Fruit fly (Drosophila melanogaster) whole organism, embryonic: Measurements from ENCODE around the gene CG3198.
A peak's percentile ranks its signal among the peaks of the same experiment; 100 is the strongest.

Experiments used
- B-H2 ChIP-seq: fragments of 200-800 bp; sonication (Bioruptor generic); optimal IDR thresholded peaks from 2 replicates; lab custom pipeline; 2018; ENCODE audit warnings: missing biosample characterization, mild to moderate bottlenecking, missing genetic modification characterization
- C15 ChIP-seq: fragments of 200-800 bp; sonication (Bioruptor generic); IDR thresholded peaks from 3 replicates; pipeline ENCODE4 v1.3.6; 2022; ENCODE audit warnings: missing biosample characterization, missing genetic modification characterization
- CG10147 ChIP-seq: fragments of 200-800 bp; sonication (Bioruptor generic); optimal IDR thresholded peaks from 2 replicates; lab custom pipeline; 2019; ENCODE audit warnings: missing biosample characterization, mild to moderate bottlenecking, missing genetic modification characterization, moderate library complexity
- CG10274 ChIP-seq: fragments of 200-800 bp; sonication (Bioruptor generic); optimal IDR thresholded peaks from 3 replicates; lab custom pipeline; 2017; ENCODE audit warnings: missing biosample characterization, mild to moderate bottlenecking, missing genetic modification characterization
- CG10565 ChIP-seq: fragments of 200-800 bp; sonication (Bioruptor generic); optimal IDR thresholded peaks from 3 replicates; lab custom pipeline; 2016; ENCODE audit warnings: missing biosample characterization, mild to moderate bottlenecking, missing genetic modification characterization
- CG11247 ChIP-seq: fragments of 200-800 bp; sonication (Bioruptor generic); IDR thresholded peaks from 2 replicates; pipeline ENCODE4 v1.3.6; 2022; ENCODE audit warnings: missing biosample characterization, missing genetic modification characterization
- CG11695 ChIP-seq: fragments of 200-800 bp; sonication (Bioruptor generic); IDR thresholded peaks from 3 replicates; pipeline ENCODE4 v1.3.6; 2022; ENCODE audit warnings: missing biosample characterization, missing genetic modification characterization
- CG13287 ChIP-seq: fragments of 200-800 bp; sonication (Bioruptor generic); IDR thresholded peaks from 2 replicates; pipeline ENCODE4 v1.3.6; 2022; ENCODE audit warnings: missing biosample characterization, missing genetic modification characterization; ENCODE audit not compliant: partially characterized antibody
- CG13296 ChIP-seq: fragments of 200-800 bp; sonication (Bioruptor generic); optimal IDR thresholded peaks from 3 replicates; lab custom pipeline; 2018; ENCODE audit warnings: missing biosample characterization, mild to moderate bottlenecking, missing genetic modification characterization
- CG14860 ChIP-seq: fragments of 200-800 bp; sonication (Bioruptor generic); IDR thresholded peaks from 3 replicates; pipeline ENCODE4 v1.3.6; 2022; ENCODE audit warnings: missing biosample characterization, missing genetic modification characterization; ENCODE audit not compliant: partially characterized antibody
- CG15073 ChIP-seq: fragments of 200-800 bp; sonication (Bioruptor generic); optimal IDR thresholded peaks from 2 replicates; lab custom pipeline; 2016; ENCODE audit warnings: missing biosample characterization, missing genetic modification characterization
- CG15514 ChIP-seq: fragments of 200-800 bp; sonication (Bioruptor generic); optimal IDR thresholded peaks from 3 replicates; lab custom pipeline; 2017; ENCODE audit warnings: missing biosample characterization, missing genetic modification characterization, mild to moderate bottlenecking, moderate library complexity, missing genetic modification reagents
- CG16813 ChIP-seq: fragments of 200-800 bp; sonication (Bioruptor generic); IDR thresholded peaks from 3 replicates; pipeline ENCODE4 v1.3.6; 2022; ENCODE audit warnings: missing biosample characterization, missing genetic modification characterization; ENCODE audit not compliant: partially characterized antibody
- CG17385 ChIP-seq: fragments of 200-800 bp; sonication (Bioruptor generic); optimal IDR thresholded peaks from 3 replicates; lab custom pipeline; 2018; ENCODE audit warnings: missing biosample characterization, mild to moderate bottlenecking, missing genetic modification characterization
- CG1792 ChIP-seq: fragments of 200-800 bp; sonication (Bioruptor generic); optimal IDR thresholded peaks from 2 replicates; lab custom pipeline; 2016; ENCODE audit warnings: missing biosample characterization, missing genetic modification characterization
- CG18262 ChIP-seq: fragments of 200-800 bp; optimal IDR thresholded peaks from 3 replicates; lab custom pipeline; 2019; ENCODE audit warnings: missing biosample characterization, mild to moderate bottlenecking, missing genetic modification characterization, moderate library complexity
- CG2116 ChIP-seq: fragments of 200-800 bp; sonication (Bioruptor generic); optimal IDR thresholded peaks from 3 replicates; lab custom pipeline; 2018; ENCODE audit warnings: missing biosample characterization, mild to moderate bottlenecking, missing genetic modification characterization
- CG30431 ChIP-seq: fragments of 200-800 bp; sonication (Bioruptor generic); optimal IDR thresholded peaks from 2 replicates; lab custom pipeline; 2017; ENCODE audit warnings: missing biosample characterization, missing genetic modification characterization
- CG3281 ChIP-seq: fragments of 200-800 bp; sonication (Bioruptor generic); optimal IDR thresholded peaks from 3 replicates; lab custom pipeline; 2017; ENCODE audit warnings: missing biosample characterization, mild to moderate bottlenecking, missing genetic modification characterization
- CG3407 ChIP-seq: fragments of 200-800 bp; sonication (Bioruptor generic); optimal IDR thresholded peaks from 2 replicates; lab custom pipeline; 2018; ENCODE audit warnings: missing biosample characterization, mild to moderate bottlenecking, missing genetic modification characterization
- CG34376 ChIP-seq: fragments of 200-800 bp; sonication (Bioruptor generic); optimal IDR thresholded peaks from 2 replicates; lab custom pipeline; 2018; ENCODE audit warnings: missing biosample characterization, mild to moderate bottlenecking, missing genetic modification characterization
- CG42726 ChIP-seq: fragments of 200-800 bp; sonication (Bioruptor generic); IDR thresholded peaks from 2 replicates; pipeline ENCODE4 v1.3.6; 2022; ENCODE audit warnings: missing biosample characterization, missing genetic modification characterization; ENCODE audit not compliant: partially characterized antibody
- CG4360 ChIP-seq: fragments of 200-800 bp; sonication (Bioruptor generic); IDR thresholded peaks from 2 replicates; pipeline ENCODE4 v1.3.6; 2022; ENCODE audit warnings: missing biosample characterization, missing genetic modification characterization
- CG4730 ChIP-seq: fragments of 200-800 bp; sonication (Bioruptor generic); IDR thresholded peaks from 2 replicates; pipeline ENCODE4 v1.3.6; 2022; ENCODE audit warnings: missing biosample characterization, missing genetic modification characterization
- CG7786 ChIP-seq: fragments of 200-800 bp; sonication (Bioruptor generic); optimal IDR thresholded peaks from 2 replicates; lab custom pipeline; 2016; ENCODE audit warnings: missing biosample characterization, missing genetic modification characterization
- D19B ChIP-seq: fragments of 200-800 bp; sonication (Bioruptor generic); optimal IDR thresholded peaks from 2 replicates; lab custom pipeline; 2017; ENCODE audit warnings: missing biosample characterization, mild to moderate bottlenecking, missing genetic modification characterization
- Dref ChIP-seq: fragments of 200-800 bp; sonication (Bioruptor generic); IDR thresholded peaks from 2 replicates; pipeline ENCODE4 v1.3.6; 2022; ENCODE audit warnings: missing biosample characterization, missing genetic modification characterization
- GATAe ChIP-seq: fragments of 200-800 bp; sonication (Bioruptor generic); conservative IDR thresholded peaks from 2 replicates; pipeline ENCODE4 v1.3.6; 2022; ENCODE audit warnings: missing biosample characterization, missing genetic modification characterization
- Med ChIP-seq: fragments of 200-800 bp; sonication (Bioruptor generic); peaks from one replicate; lab custom pipeline; 2016; ENCODE audit warnings: missing biosample characterization, missing genetic modification characterization, mild to moderate bottlenecking, inconsistent platforms, moderate library complexity
- Myb ChIP-seq: fragments of 200-800 bp; sonication (Bioruptor generic); optimal IDR thresholded peaks from 2 replicates; lab custom pipeline; 2016; ENCODE audit warnings: missing biosample characterization, missing genetic modification characterization
- Nf-YB ChIP-seq: fragments of 200-800 bp; sonication (Bioruptor generic); optimal IDR thresholded peaks from 3 replicates; lab custom pipeline; 2019; ENCODE audit warnings: missing biosample characterization, mild to moderate bottlenecking, missing genetic modification characterization, moderate library complexity
- Oaz ChIP-seq: fragments of 200-800 bp; sonication (Bioruptor generic); IDR thresholded peaks from 2 replicates; pipeline ENCODE4 v1.3.6; 2022; ENCODE audit warnings: missing biosample characterization, missing genetic modification characterization
- Side ChIP-seq: fragments of 200-800 bp; sonication (Bioruptor generic); optimal IDR thresholded peaks from 2 replicates; lab custom pipeline; 2016; ENCODE audit warnings: missing biosample characterization, missing genetic modification characterization
- bab2 ChIP-seq: fragments of 200-800 bp; sonication (Bioruptor generic); optimal IDR thresholded peaks from 2 replicates; lab custom pipeline; 2016; ENCODE audit warnings: missing biosample characterization, missing genetic modification characterization
- bbx ChIP-seq: fragments of 200-800 bp; sonication (Bioruptor generic); IDR thresholded peaks from 2 replicates; pipeline ENCODE4 v1.3.6; 2022; ENCODE audit warnings: missing biosample characterization, missing genetic modification characterization; ENCODE audit not compliant: partially characterized antibody
- ci ChIP-seq: fragments of 200-800 bp; sonication (Bioruptor generic); IDR thresholded peaks from 3 replicates; pipeline ENCODE4 v1.3.6; 2022; ENCODE audit warnings: missing biosample characterization, missing genetic modification characterization
- danr ChIP-seq: fragments of 200-800 bp; sonication (Bioruptor generic); IDR thresholded peaks from 2 replicates; pipeline ENCODE4 v1.3.6; 2022; ENCODE audit warnings: missing biosample characterization, missing genetic modification characterization
- dati ChIP-seq: fragments of 200-800 bp; sonication (Bioruptor generic); IDR thresholded peaks from 2 replicates; pipeline ENCODE4 v1.3.6; 2022; ENCODE audit warnings: missing biosample characterization, missing genetic modification characterization
- disco-r ChIP-seq: fragments of 200-800 bp; sonication (Bioruptor generic); optimal IDR thresholded peaks from 2 replicates; lab custom pipeline; 2016; ENCODE audit warnings: missing biosample characterization, missing genetic modification characterization
- esg ChIP-seq: fragments of 200-800 bp; sonication (Bioruptor generic); conservative IDR thresholded peaks from 2 replicates; pipeline ENCODE4 v1.3.6; 2022; ENCODE audit warnings: missing biosample characterization, missing genetic modification characterization
- fd96Cb ChIP-seq: fragments of 200-800 bp; sonication (Bioruptor generic); optimal IDR thresholded peaks from 2 replicates; lab custom pipeline; 2018; ENCODE audit warnings: missing biosample characterization, mild to moderate bottlenecking, missing genetic modification characterization, moderate library complexity
- grau ChIP-seq: fragments of 200-800 bp; optimal IDR thresholded peaks from 3 replicates; lab custom pipeline; 2019; ENCODE audit warnings: missing biosample characterization, mild to moderate bottlenecking, missing genetic modification characterization, moderate library complexity
- ind ChIP-seq: fragments of 200-800 bp; sonication (Bioruptor generic); optimal IDR thresholded peaks from 3 replicates; lab custom pipeline; 2016; ENCODE audit warnings: missing biosample characterization, missing genetic modification characterization
- kni ChIP-seq: fragments of 200-800 bp; sonication (Bioruptor generic); optimal IDR thresholded peaks from 3 replicates; lab custom pipeline; 2017; ENCODE audit warnings: mild to moderate bottlenecking, missing biosample characterization, missing genetic modification reagents, missing genetic modification characterization
- phol ChIP-seq: fragments of 200-800 bp; sonication (Bioruptor generic); optimal IDR thresholded peaks from 3 replicates; lab custom pipeline; 2018; ENCODE audit warnings: missing biosample characterization, mild to moderate bottlenecking, missing genetic modification characterization, moderate library complexity
- sens ChIP-seq: fragments of 200-800 bp; sonication (Bioruptor generic); peaks from one replicate; lab custom pipeline; 2016; ENCODE audit warnings: missing biosample characterization, missing genetic modification characterization
- slou ChIP-seq: fragments of 200-800 bp; sonication (Bioruptor generic); optimal IDR thresholded peaks from 3 replicates; lab custom pipeline; 2016; ENCODE audit warnings: missing biosample characterization, missing genetic modification characterization
- vnd ChIP-seq: fragments of 200-800 bp; sonication (Bioruptor generic); IDR thresholded peaks from 3 replicates; pipeline ENCODE4 v1.3.6; 2022; ENCODE audit warnings: missing biosample characterization, missing genetic modification characterization; ENCODE audit not compliant: partially characterized antibody
- zfh1 ChIP-seq: fragments of 200-800 bp; sonication (Bioruptor generic); IDR thresholded peaks from 3 replicates; pipeline ENCODE4 v1.3.6; 2022; ENCODE audit warnings: missing biosample characterization, missing genetic modification characterization

The CG3198 gene

dm6 chrX:6678635-6679501, 5.1 kb upstream of the CG3198 start, which contains the start of gene ND-ASHI (continued):
- TF ChIP-seq slou (GFP tag; lab: Kevin White, UChicago), result peak; percentile 87
- peak; percentile 89 for TF ChIP-seq fd96Cb (tag; lab: Kevin White, UChicago)
- TF ChIP-seq Dref, result peak; percentile 45
- TF ChIP-seq ci (GFP tag; lab: Robert Waterston, UW), result peak; percentile 97
- peak; percentile 79 for TF ChIP-seq Myb
- peak; percentile 78 for TF ChIP-seq CG10565 (GFP tag; lab: Kevin White, UChicago)
- TF ChIP-seq CG4360, result peak; percentile 60
- peak; percentile 91 for TF ChIP-seq D19B (GFP tag; lab: Kevin White, UChicago)
- peak; percentile 96 for TF ChIP-seq CG10147
- TF ChIP-seq bab2 (GFP tag; lab: Kevin White, UChicago), result peak; percentile 93
- TF ChIP-seq dati (GFP tag; lab: Robert Waterston, UW), result peak; percentile 89
- peak; percentile 87 for TF ChIP-seq Side
- peak; percentile 98 for TF ChIP-seq sens (GFP tag; lab: Kevin White, UChicago)
- peak; percentile 89 for TF ChIP-seq CG10274 (GFP tag; lab: Kevin White, UChicago)
- peak; percentile 95 for TF ChIP-seq ind (GFP tag; lab: Kevin White, UChicago)
- peak; percentile 95 for TF ChIP-seq CG13296
- peak; percentile 93 for TF ChIP-seq CG15514
- TF ChIP-seq kni, result peak; percentile 34
- TF ChIP-seq C15 (GFP tag; lab: Robert Waterston, UW), result peak; percentile 94
- TF ChIP-seq CG11247 (GFP tag; lab: Robert Waterston, UW), result peak; percentile 97
- peak; percentile 92 for TF ChIP-seq Oaz
- no peak; the same call in 1 of the 2 replicates for TF ChIP-seq CG13287 (GFP tag; lab: Robert Waterston, UW)
- peak; percentile 85 for TF ChIP-seq GATAe
- TF ChIP-seq vnd (GFP tag; lab: Robert Waterston, UW), result no peak
- peak; percentile 89 for TF ChIP-seq esg (GFP tag; lab: Robert Waterston, UW)
- TF ChIP-seq CG42726, result no peak
- peak; percentile 60 for TF ChIP-seq CG2116 (GFP tag; lab: Kevin White, UChicago)
- TF ChIP-seq CG15073 (GFP tag; lab: Kevin White, UChicago), result peak; percentile 73
- TF ChIP-seq CG16813 (GFP tag; lab: Robert Waterston, UW), result no peak
- peak; percentile 90 for TF ChIP-seq disco-r (GFP tag; lab: Kevin White, UChicago)
- peak; percentile 94 for TF ChIP-seq CG11695 (GFP tag; lab: Robert Waterston, UW)
- TF ChIP-seq zfh1 (GFP tag; lab: Robert Waterston, UW), result peak; percentile 96
- peak; percentile 84 for TF ChIP-seq CG3407 (GFP tag; lab: Kevin White, UChicago)
- TF ChIP-seq Med (GFP tag; lab: Kevin White, UChicago), result peak; percentile 99
- TF ChIP-seq CG18262 (tag; lab: Kevin White, UChicago), result peak; percentile 88
- no peak for TF ChIP-seq CG14860 (GFP tag; lab: Robert Waterston, UW)
- TF ChIP-seq CG1792, result peak; percentile 88
- peak; percentile 92 for TF ChIP-seq grau (tag; lab: Kevin White, UChicago)
- TF ChIP-seq CG17385, result peak; percentile 92
- TF ChIP-seq CG34376, result peak; percentile 97
- peak; percentile 97 for TF ChIP-seq CG3281 (GFP tag; lab: Kevin White, UChicago)
- no peak for TF ChIP-seq bbx (GFP tag; lab: Robert Waterston, UW)
- TF ChIP-seq CG4730 (GFP tag; lab: Robert Waterston, UW), result peak; percentile 90
- TF ChIP-seq B-H2 (GFP tag; lab: Kevin White, UChicago), result peak; percentile 98
- TF ChIP-seq CG30431 (GFP tag; lab: Kevin White, UChicago), result peak; percentile 90
- TF ChIP-seq Nf-YB (GFP tag; lab: Kevin White, UChicago), result peak; percentile 75
- peak; percentile 88 for TF ChIP-seq CG7786 (GFP tag; lab: Kevin White, UChicago)
- peak; percentile 87 for TF ChIP-seq phol
- peak; percentile 92 for TF ChIP-seq danr
